Fruit fly (Drosophila melanogaster) whole organism, embryonic: Measurements from ENCODE around the gene ssh.

Experiments
- Lpt ChIP-seq: fragments of >200 bp; optimal IDR thresholded peaks from 2 replicates; lab custom pipeline; 2018; ENCODE audit warnings: missing biosample characterization, missing genetic modification characterization
- hth ChIP-seq: fragments of >200 bp; optimal IDR thresholded peaks from 2 replicates; lab custom pipeline; 2017; ENCODE audit warnings: inconsistent platforms
- jumu ChIP-seq: fragments of 200-800 bp; sonication (Bioruptor generic); optimal IDR thresholded peaks from 3 replicates; lab custom pipeline; 2016; ENCODE audit warnings: missing biosample characterization, missing genetic modification characterization
- kah ChIP-seq: fragments of 200-800 bp; sonication (Bioruptor generic); optimal IDR thresholded peaks from 2 replicates; lab custom pipeline; 2018; ENCODE audit warnings: missing biosample characterization, mild to moderate bottlenecking, missing genetic modification characterization
- lbe ChIP-seq: fragments of 200-800 bp; sonication (Bioruptor generic); optimal IDR thresholded peaks from 2 replicates; lab custom pipeline; 2016; ENCODE audit warnings: missing biosample characterization, mild to moderate bottlenecking, missing genetic modification characterization
- toy ChIP-seq: fragments of 200-800 bp; sonication (Bioruptor generic); IDR thresholded peaks from 2 replicates; pipeline ENCODE4 v1.3.6; 2022; ENCODE audit warnings: missing biosample characterization, missing genetic modification characterization

DNA sequence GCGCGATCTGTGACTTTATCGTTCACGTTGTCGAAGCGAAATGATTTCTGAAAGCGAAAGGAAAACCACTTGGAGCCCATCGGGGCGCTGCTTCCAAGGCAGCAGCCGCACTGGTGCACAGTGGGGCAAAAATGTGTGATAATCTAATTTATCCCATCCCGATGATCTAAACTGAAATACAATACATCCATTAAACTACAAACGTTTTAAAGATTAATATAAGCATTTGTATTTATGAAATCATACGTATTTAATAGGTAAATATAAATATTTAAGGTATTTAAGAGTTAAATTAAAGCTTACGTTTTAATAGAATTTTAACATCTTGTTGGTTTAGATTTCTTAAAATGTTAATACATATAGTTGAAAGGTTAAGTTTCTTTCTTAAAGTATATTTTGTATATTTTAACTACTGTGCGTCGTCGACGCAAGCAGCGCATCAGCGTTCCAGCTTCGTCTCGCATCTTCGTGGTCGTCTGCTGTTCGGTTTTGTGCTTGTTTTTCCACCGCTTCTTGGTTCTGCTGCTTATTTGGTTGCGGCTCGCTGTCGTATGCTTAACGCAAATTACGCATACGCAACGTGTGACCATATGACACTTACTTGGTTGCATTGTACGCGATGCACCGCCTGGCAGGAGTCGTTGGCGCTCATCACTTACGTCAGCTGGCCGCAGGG lies 38.7 kb downstream of the ssh start, which contains the start of gene CG13643:
- TF ChIP-seq jumu (GFP tag; lab: Kevin White, UChicago) (no peak), toy (GFP tag; lab: Robert Waterston, UW) (no peak), hth (no peak), lbe (GFP tag; lab: Kevin White, UChicago) (no peak), kah (GFP tag; lab: Kevin White, UChicago) (no peak), Lpt (GFP tag; lab: Kevin White, UChicago) (no peak)
